Worm (Caenorhabditis elegans) whole organism, L3 larva: ENCODE data around the gene acy-2.

Source experiments
- ZK546.5 ChIP-seq: sonication (generic microtip); optimal IDR thresholded peaks from 2 replicates; lab custom pipeline; 2017; ENCODE audit warnings: missing biosample characterization, missing genetic modification characterization
- aly-2 ChIP-seq: fragments of 150-350 bp; optimal IDR thresholded peaks from 2 replicates; lab custom pipeline; 2014; ENCODE audit warnings: missing biosample characterization, missing genetic modification characterization
- ama-1 ChIP-seq: fragments of 150-350 bp; optimal IDR thresholded peaks from 2 replicates; lab custom pipeline; 2018
- ceh-28 ChIP-seq: fragments of 150-350 bp; optimal IDR thresholded peaks from 2 replicates; lab custom pipeline; 2014; ENCODE audit warnings: missing biosample characterization, missing genetic modification reagents, missing genetic modification characterization
- ceh-82 ChIP-seq: fragments of 150-350 bp; optimal IDR thresholded peaks from 2 replicates; lab custom pipeline; 2014; ENCODE audit warnings: missing biosample characterization, missing genetic modification characterization
- ceh-9 ChIP-seq: sonication (generic microtip); optimal IDR thresholded peaks from 2 replicates; lab custom pipeline; 2018; ENCODE audit warnings: missing biosample characterization, missing genetic modification characterization
- egl-27 ChIP-seq: sonication (generic microtip); optimal IDR thresholded peaks from 4 replicates; lab custom pipeline; 2017; ENCODE audit warnings: missing biosample characterization, missing genetic modification reagents, missing genetic modification characterization
- egl-5 ChIP-seq: fragments of 150-350 bp; optimal IDR thresholded peaks from 2 replicates; lab custom pipeline; 2017; ENCODE audit warnings: missing biosample characterization, missing genetic modification reagents, missing genetic modification characterization, inconsistent platforms
- elt-1 ChIP-seq: fragments of 150-350 bp; optimal IDR thresholded peaks from 2 replicates; lab custom pipeline; 2014; ENCODE audit warnings: missing biosample characterization, missing genetic modification characterization
- elt-2 ChIP-seq: sonication (generic microtip); optimal IDR thresholded peaks from 2 replicates; lab custom pipeline; 2016; ENCODE audit warnings: missing genetic modification reagents, mild to moderate bottlenecking, missing genetic modification characterization, missing compliant biosample characterization
- elt-3 ChIP-seq, 3 experiments: fragments of 150-350 bp in 1 of 3; sonication (generic microtip) in 2 of 3; optimal IDR thresholded peaks; 2 replicates in 2 of 3; 4 replicates in 1 of 3; lab custom pipeline; 2014 to 2017; ENCODE audit warnings: missing biosample characterization in 3 of 3, missing genetic modification characterization in 3 of 3
- eor-1 ChIP-seq, 2 experiments: fragments of 150-350 bp; optimal IDR thresholded peaks; 2 replicates each; lab custom pipeline; 2014 to 2018; ENCODE audit warnings: missing biosample characterization in 2 of 2, missing genetic modification characterization in 2 of 2
- jun-1 ChIP-seq: fragments of 150-350 bp; optimal IDR thresholded peaks from 2 replicates; lab custom pipeline; 2014; ENCODE audit warnings: missing biosample characterization, missing genetic modification reagents, missing genetic modification characterization
- lin-39 ChIP-seq: fragments of 150-350 bp; optimal IDR thresholded peaks from 2 replicates; lab custom pipeline; 2018; ENCODE audit warnings: missing biosample characterization, missing genetic modification reagents, missing genetic modification characterization
- lsy-12 ChIP-seq: sonication (generic microtip); optimal IDR thresholded peaks from 2 replicates; lab custom pipeline; 2016; ENCODE audit warnings: mild to moderate bottlenecking, missing genetic modification characterization, missing compliant biosample characterization
- mml-1 ChIP-seq: fragments of 150-350 bp; sonication (generic microtip); optimal IDR thresholded peaks from 3 replicates; lab custom pipeline; 2014; ENCODE audit warnings: missing biosample characterization, missing genetic modification characterization
- nfya-1 ChIP-seq: sonication (generic microtip); optimal IDR thresholded peaks from 2 replicates; lab custom pipeline; 2017; ENCODE audit warnings: missing genetic modification characterization, mild to moderate bottlenecking, missing compliant biosample characterization, antibody characterized with exemption, moderate library complexity; ENCODE audit not compliant: insufficient read depth
- nhr-11 ChIP-seq: fragments of 150-350 bp; optimal IDR thresholded peaks from 2 replicates; lab custom pipeline; 2014; ENCODE audit warnings: missing biosample characterization, missing genetic modification characterization
- nhr-12 ChIP-seq: fragments of 150-350 bp; optimal IDR thresholded peaks from 2 replicates; lab custom pipeline; 2014; ENCODE audit warnings: missing biosample characterization, missing genetic modification characterization
- nhr-23 ChIP-seq: fragments of 150-350 bp; optimal IDR thresholded peaks from 2 replicates; lab custom pipeline; 2014; ENCODE audit warnings: missing biosample characterization, missing genetic modification reagents, missing genetic modification characterization
- nhr-25 ChIP-seq: sonication (generic microtip); optimal IDR thresholded peaks from 2 replicates; lab custom pipeline; 2017; ENCODE audit warnings: missing biosample characterization, missing genetic modification characterization
- nhr-28 ChIP-seq: fragments of 150-350 bp; optimal IDR thresholded peaks from 2 replicates; lab custom pipeline; 2014; ENCODE audit warnings: missing biosample characterization, missing genetic modification characterization
- nhr-43 ChIP-seq: sonication (generic microtip); optimal IDR thresholded peaks from 2 replicates; lab custom pipeline; 2016; ENCODE audit warnings: mild to moderate bottlenecking, missing genetic modification characterization, missing compliant biosample characterization; ENCODE audit not compliant: poor library complexity, severe bottlenecking
- nhr-76 ChIP-seq: fragments of 150-350 bp; sonication (generic microtip); optimal IDR thresholded peaks from 5 replicates; lab custom pipeline; 2014; ENCODE audit warnings: missing biosample characterization, missing genetic modification characterization
- nhr-77 ChIP-seq: fragments of 150-350 bp; optimal IDR thresholded peaks from 2 replicates; lab custom pipeline; 2014; ENCODE audit warnings: missing biosample characterization, missing genetic modification characterization
- pha-4 ChIP-seq: fragments of 150-350 bp; optimal IDR thresholded peaks from 2 replicates; lab custom pipeline; 2014; ENCODE audit warnings: missing biosample characterization, missing genetic modification reagents, missing genetic modification characterization
- skn-1 ChIP-seq: fragments of 150-350 bp; optimal IDR thresholded peaks from 2 replicates; lab custom pipeline; 2014; ENCODE audit warnings: missing biosample characterization, missing genetic modification characterization
- snpc-4 ChIP-seq: fragments of 150-350 bp; optimal IDR thresholded peaks from 2 replicates; lab custom pipeline; 2014; ENCODE audit warnings: missing biosample characterization, missing genetic modification characterization
- tbx-2 ChIP-seq: sonication (generic microtip); optimal IDR thresholded peaks from 2 replicates; lab custom pipeline; 2016; ENCODE audit warnings: mild to moderate bottlenecking, missing genetic modification characterization, missing compliant biosample characterization
- unc-39 ChIP-seq: sonication (generic microtip); optimal IDR thresholded peaks from 4 replicates; lab custom pipeline; 2017; ENCODE audit warnings: missing biosample characterization, missing genetic modification characterization
- unc-62 ChIP-seq: fragments of 150-350 bp; sonication (generic microtip); optimal IDR thresholded peaks from 4 replicates; lab custom pipeline; 2014; ENCODE audit warnings: missing biosample characterization, missing genetic modification reagents, missing genetic modification characterization
- zag-1 ChIP-seq: fragments of 150-350 bp; optimal IDR thresholded peaks from 2 replicates; lab custom pipeline; 2014; ENCODE audit warnings: missing biosample characterization, missing genetic modification characterization
- ztf-11 ChIP-seq: fragments of 150-350 bp; optimal IDR thresholded peaks from 2 replicates; lab custom pipeline; 2014; ENCODE audit warnings: missing biosample characterization, missing genetic modification characterization

acy-2 gene

ce11 chrV:6018944-6019450 is 43.2 kb downstream of the acy-2 start, which contains the start of gene picc-1:
Gene picc-1 (plus strand): TSS chrV:6018994.
- TF ChIP-seq elt-1 (tag; lab: Kevin White, UChicago) (no peak), elt-2 (tag; lab: Kevin White, UChicago) (peak; percentile 39), nhr-43 (tag; lab: Kevin White, UChicago) (peak; percentile 61), ama-1 (lab: Kevin White, UChicago) (peak; percentile 84), lin-39 (tag; lab: Kevin White, UChicago) (no peak), nhr-25 (no peak), nhr-23 (no peak), aly-2 (tag; lab: Kevin White, UChicago) (peak; percentile 66), zag-1 (no peak), tbx-2 (tag; lab: Kevin White, UChicago) (no peak), unc-62 (GFP tag; lab: Kevin White, UChicago) (no peak), nhr-12 (tag; lab: Kevin White, UChicago) (no peak), nhr-77 (no peak), elt-3 (tag; optimal IDR thresholded peaks at IDR 0.05; lab: Kevin White, UChicago) (no peak), lsy-12 (tag; lab: Kevin White, UChicago) (no peak)

- TF ChIP-seq nhr-25 (peak; percentile 51), lin-39 (tag; lab: Kevin White, UChicago) (no peak), nhr-43 (tag; lab: Kevin White, UChicago) (peak; percentile 13)
These were observed 46.3 kb downstream of the acy-2 start for ce11 chrV:6022076-6022475.

ce11 chrV:6030559-6030975 is 54.7 kb downstream of the acy-2 start:
- TF ChIP-seq ceh-9 (tag; lab: Kevin White, UChicago): no peak
- no peak for TF ChIP-seq eor-1 (tag; optimal IDR thresholded peaks at IDR 0.05; lab: Kevin White, UChicago)
- TF ChIP-seq ceh-28: no peak
- no peak for TF ChIP-seq elt-2 (tag; lab: Kevin White, UChicago)
- no peak for TF ChIP-seq pha-4 (tag; lab: Kevin White, UChicago)
- TF ChIP-seq nhr-28 (tag; lab: Kevin White, UChicago): no peak
- no peak for TF ChIP-seq nhr-23
- no peak for TF ChIP-seq nhr-76 (tag; lab: Kevin White, UChicago)
- TF ChIP-seq mml-1 (tag; lab: Kevin White, UChicago): no peak
- TF ChIP-seq jun-1 (tag; lab: Kevin White, UChicago): no peak
- no peak for TF ChIP-seq ceh-82 (tag; lab: Kevin White, UChicago)
- TF ChIP-seq unc-39 (tag; lab: Kevin White, UChicago): no peak
- TF ChIP-seq elt-1 (tag; lab: Kevin White, UChicago): no peak
- TF ChIP-seq snpc-4: no peak
- TF ChIP-seq unc-62 (GFP tag; lab: Kevin White, UChicago): peak; percentile 22
- no peak for TF ChIP-seq nhr-11 (tag; lab: Kevin White, UChicago)
- no peak for TF ChIP-seq ZK546.5 (tag; lab: Kevin White, UChicago)
- TF ChIP-seq zag-1: no peak
- TF ChIP-seq tbx-2 (tag; lab: Kevin White, UChicago): peak; percentile 28
- TF ChIP-seq egl-5 (tag; lab: Kevin White, UChicago): peak; percentile 27
- no peak for TF ChIP-seq skn-1 (tag; lab: Kevin White, UChicago)
- no peak for TF ChIP-seq ama-1 (lab: Kevin White, UChicago)
- TF ChIP-seq nhr-43 (tag; lab: Kevin White, UChicago): no peak
- no peak for TF ChIP-seq egl-27
- TF ChIP-seq lin-39 (tag; lab: Kevin White, UChicago): peak; percentile 73
- no peak for TF ChIP-seq ztf-11 (tag; lab: Kevin White, UChicago)
- TF ChIP-seq nfya-1: peak; percentile 70
